Worm (Caenorhabditis elegans) whole organism, L4 larva: ENCODE measurements around the gene F10G2.2.
A peak's percentile ranks its signal among the peaks of the same experiment; 100 is the strongest.

Source experiments
- F10B5.3 ChIP-seq: sonication (generic microtip); optimal IDR thresholded peaks from 2 replicates; lab custom pipeline; 2016; ENCODE audit warnings: mild to moderate bottlenecking, missing genetic modification characterization, missing compliant biosample characterization
- F26F4.8 ChIP-seq: fragments of 200-800 bp; sonication (Bioruptor generic); conservative IDR thresholded peaks from 2 replicates; pipeline ENCODE4 v1.3.6; 2022; ENCODE audit warnings: missing genetic modification characterization, missing compliant biosample characterization
- F44E2.7 ChIP-seq: fragments of 200-800 bp; sonication (Bioruptor generic); IDR thresholded peaks from 2 replicates; pipeline ENCODE4 v2.1.2; 2022; ENCODE audit warnings: missing genetic modification characterization, missing compliant biosample characterization
- F49E8.2 ChIP-seq: sonication (generic microtip); optimal IDR thresholded peaks from 2 replicates; lab custom pipeline; 2016; ENCODE audit warnings: missing compliant biosample characterization, mild to moderate bottlenecking, missing genetic modification characterization, borderline replicate concordance
- T26A8.4 ChIP-seq: fragments of 200-800 bp; sonication (Bioruptor generic); IDR thresholded peaks from 2 replicates; pipeline ENCODE4 v1.3.6; 2022; ENCODE audit warnings: missing genetic modification characterization, missing compliant biosample characterization
- Y105C5A.15 ChIP-seq: fragments of 200-800 bp; sonication (Bioruptor generic); IDR thresholded peaks from 2 replicates; pipeline ENCODE4 v1.3.6; 2022; ENCODE audit warnings: missing genetic modification characterization, missing compliant biosample characterization
- Y5F2A.4 ChIP-seq: fragments of 200-800 bp; sonication (Bioruptor generic); optimal IDR thresholded peaks from 2 replicates; lab custom pipeline; 2018; ENCODE audit warnings: mild to moderate bottlenecking, missing genetic modification characterization, missing compliant biosample characterization
- Y75B8A.6 ChIP-seq: fragments of 200-800 bp; sonication (Bioruptor generic); IDR thresholded peaks from 2 replicates; pipeline ENCODE4 v1.3.6; 2022; ENCODE audit warnings: missing genetic modification reagents, missing genetic modification characterization, missing compliant biosample characterization
- ZK546.5 ChIP-seq, 2 experiments: sonication (generic microtip); optimal IDR thresholded peaks; 2 replicates each; lab custom pipeline; 2017; ENCODE audit warnings: missing biosample characterization in 2 of 2, missing genetic modification characterization in 2 of 2
- arid-1 ChIP-seq: fragments of 200-800 bp; sonication (Bioruptor generic); conservative IDR thresholded peaks from 2 replicates; pipeline ENCODE4 v1.3.6; 2022; ENCODE audit warnings: missing genetic modification reagents, missing genetic modification characterization, missing compliant biosample characterization
- attf-4 ChIP-seq: sonication (generic microtip); optimal IDR thresholded peaks from 3 replicates; lab custom pipeline; 2017; ENCODE audit warnings: missing biosample characterization, missing genetic modification characterization
- ceh-32 ChIP-seq: sonication (generic microtip); optimal IDR thresholded peaks from 2 replicates; lab custom pipeline; 2016; ENCODE audit warnings: mild to moderate bottlenecking, missing genetic modification characterization, missing compliant biosample characterization; ENCODE audit not compliant: poor library complexity
- cey-2 ChIP-seq: sonication (generic microtip); optimal IDR thresholded peaks from 3 replicates; lab custom pipeline; 2017; ENCODE audit warnings: missing genetic modification characterization, mild to moderate bottlenecking, missing compliant biosample characterization, antibody characterized with exemption, borderline replicate concordance; ENCODE audit not compliant: insufficient read depth
- daf-16 ChIP-seq, 3 experiments: sonication (generic microtip); optimal IDR thresholded peaks; 2 replicates each; lab custom pipeline; 2016 to 2017; ENCODE audit warnings: missing genetic modification characterization in 3 of 3, missing genetic modification reagents in 3 of 3, mild to moderate bottlenecking in 2 of 3, missing compliant biosample characterization in 2 of 3, missing biosample characterization in 1 of 3, moderate library complexity in 1 of 3
- dmd-8 ChIP-seq: fragments of 200-800 bp; sonication (Bioruptor generic); IDR thresholded peaks from 2 replicates; pipeline ENCODE4 v1.3.6; 2022; ENCODE audit warnings: missing genetic modification characterization, missing compliant biosample characterization
- dmd-9 ChIP-seq: fragments of 200-800 bp; sonication (Bioruptor generic); IDR thresholded peaks from 2 replicates; pipeline ENCODE4 v1.3.6; 2022; ENCODE audit warnings: missing genetic modification reagents, missing genetic modification characterization, missing compliant biosample characterization
- duxl-1 ChIP-seq: sonication (generic microtip); optimal IDR thresholded peaks from 2 replicates; lab custom pipeline; 2016; ENCODE audit warnings: mild to moderate bottlenecking, missing genetic modification characterization, moderate library complexity, missing compliant biosample characterization; ENCODE audit not compliant: poor library complexity
- lin-1 ChIP-seq: fragments of 200-800 bp; sonication (Bioruptor generic); IDR thresholded peaks from 2 replicates; pipeline ENCODE4 v1.3.6; 2022; ENCODE audit warnings: missing genetic modification reagents, missing genetic modification characterization, missing compliant biosample characterization
- lin-13 ChIP-seq: fragments of 150-350 bp; optimal IDR thresholded peaks from 2 replicates; lab custom pipeline; 2014; ENCODE audit warnings: missing biosample characterization, missing genetic modification reagents, missing genetic modification characterization
- mdl-1 ChIP-seq, 2 experiments: fragments of 150-350 bp in 1 of 2; sonication (generic microtip) in 1 of 2; optimal IDR thresholded peaks; 2 replicates each; lab custom pipeline; 2014 to 2017; ENCODE audit warnings: missing biosample characterization in 2 of 2, missing genetic modification characterization in 2 of 2
- mdt-29 ChIP-seq: fragments of 200-800 bp; sonication (Bioruptor generic); IDR thresholded peaks from 2 replicates; pipeline ENCODE4 v1.3.6; 2022; ENCODE audit warnings: missing genetic modification reagents, missing genetic modification characterization, missing compliant biosample characterization
- mep-1 ChIP-seq: fragments of 150-350 bp; sonication (generic microtip); optimal IDR thresholded peaks from 3 replicates; lab custom pipeline; 2014; ENCODE audit warnings: missing biosample characterization, missing genetic modification characterization
- nhr-111 ChIP-seq: fragments of 200-800 bp; sonication (Bioruptor generic); optimal IDR thresholded peaks from 2 replicates; lab custom pipeline; 2018; ENCODE audit warnings: mild to moderate bottlenecking, missing genetic modification characterization, missing compliant biosample characterization
- nhr-25 ChIP-seq: sonication (generic microtip); optimal IDR thresholded peaks from 2 replicates; lab custom pipeline; 2017; ENCODE audit warnings: missing genetic modification characterization, mild to moderate bottlenecking, missing compliant biosample characterization, antibody characterized with exemption, moderate library complexity, borderline replicate concordance; ENCODE audit not compliant: insufficient read depth
- nhr-42 ChIP-seq: fragments of 200-800 bp; sonication (Bioruptor generic); IDR thresholded peaks from 2 replicates; pipeline ENCODE4 v1.3.6; 2022; ENCODE audit warnings: missing genetic modification characterization, missing compliant biosample characterization
- nhr-6 ChIP-seq: fragments of 150-350 bp; optimal IDR thresholded peaks from 2 replicates; lab custom pipeline; 2014; ENCODE audit warnings: missing biosample characterization, missing genetic modification characterization
- nhr-76 ChIP-seq: fragments of 150-350 bp; optimal IDR thresholded peaks from 2 replicates; lab custom pipeline; 2014; ENCODE audit warnings: missing biosample characterization, missing genetic modification characterization
- nhr-77 ChIP-seq: fragments of 150-350 bp; optimal IDR thresholded peaks from 2 replicates; lab custom pipeline; 2014; ENCODE audit warnings: missing biosample characterization, missing genetic modification characterization
- pha-4 ChIP-seq, 2 experiments: fragments of 150-350 bp in 1 of 2; fragments of 200-800 bp in 1 of 2; sonication (Bioruptor generic) in 1 of 2; IDR thresholded peaks in 1 of 2; optimal IDR thresholded peaks in 1 of 2; 2 replicates each; pipeline versions ENCODE4 v1.3.6 to Lab custom; 2014 to 2022; ENCODE audit warnings: missing genetic modification characterization in 2 of 2, missing genetic modification reagents in 2 of 2, missing biosample characterization in 1 of 2, missing compliant biosample characterization in 1 of 2
- php-3 ChIP-seq: fragments of 200-800 bp; sonication (Bioruptor generic); IDR thresholded peaks from 2 replicates; pipeline ENCODE4 v1.3.6; 2022; ENCODE audit warnings: missing genetic modification reagents, missing genetic modification characterization, missing compliant biosample characterization
- pqm-1 ChIP-seq: sonication (generic microtip); optimal IDR thresholded peaks from 2 replicates; lab custom pipeline; 2017; ENCODE audit warnings: missing biosample characterization, missing genetic modification characterization
- rbr-2 ChIP-seq: sonication (generic microtip); optimal IDR thresholded peaks from 2 replicates; lab custom pipeline; 2016; ENCODE audit warnings: missing genotype, missing genetic modification characterization, missing compliant biosample characterization
- unc-62 ChIP-seq, 3 experiments: fragments of 150-350 bp in 1 of 3; sonication (generic microtip); optimal IDR thresholded peaks in 2 of 3; peaks in 1 of 3; 1 replicate in 1 of 3; 2 replicates in 2 of 3; lab custom pipeline; 2014 to 2017; ENCODE audit warnings: missing biosample characterization in 3 of 3, missing genetic modification characterization in 3 of 3, missing genetic modification reagents in 3 of 3, missing genotype in 1 of 3
- zag-1 ChIP-seq: fragments of 150-350 bp; optimal IDR thresholded peaks from 2 replicates; lab custom pipeline; 2014; ENCODE audit warnings: missing biosample characterization, missing genetic modification characterization
- zip-11 ChIP-seq: fragments of 200-800 bp; sonication (Bioruptor generic); IDR thresholded peaks from 2 replicates; pipeline ENCODE4 v1.3.6; 2022; ENCODE audit warnings: missing genetic modification characterization, missing compliant biosample characterization
- zip-2 ChIP-seq: fragments of 150-350 bp; optimal IDR thresholded peaks from 2 replicates; lab custom pipeline; 2014; ENCODE audit warnings: missing biosample characterization, missing genetic modification characterization

F10G2.2 gene

ce11 chrV:7353602-7354001, 22.6 kb downstream of the F10G2.2 start:
- peak in 1 of 2 experiments; percentile 92 for TF ChIP-seq unc-62 (GFP tag; optimal IDR thresholded peaks at IDR 0.05 in 1 of 2; lab: Kevin White, UChicago)
- no peak for TF ChIP-seq unc-62 (tag; optimal IDR thresholded peaks at IDR 0.05; lab: Kevin White, UChicago)
- TF ChIP-seq duxl-1 (tag; lab: Kevin White, UChicago) = no peak
- TF ChIP-seq zip-11 (GFP tag; lab: Robert Waterston, UW) = no peak

- TF ChIP-seq lin-1 (GFP tag; lab: Robert Waterston, UW) (no peak), zip-2 (tag; lab: Kevin White, UChicago) (no peak), nhr-76 (tag; lab: Kevin White, UChicago) (no peak), ceh-32 (no peak), attf-4 (tag; lab: Kevin White, UChicago) (no peak), nhr-77 (tag; lab: Kevin White, UChicago) (no peak), duxl-1 (tag; lab: Kevin White, UChicago) (no peak), mdl-1 (tag; optimal IDR thresholded peaks at IDR 0.05; lab: Kevin White, UChicago) (no peak), T26A8.4 (no peak)
- TF ChIP-seq, all 104 proteins: peak for 0
These were observed 24.5 kb downstream of the F10G2.2 start, which contains the start of gene tag-293 for ce11 chrV:7355464-7355863. TSS of gene tag-293 (minus strand) at chrV:7355564.

ce11 chrV:7356684-7357083, 25.7 kb downstream of the F10G2.2 start, which contains the start of gene C03G6.21:
TSS of gene C03G6.21 (minus strand) at chrV:7356784.
- no peak for TF ChIP-seq dmd-9 (GFP tag; lab: Robert Waterston, UW)
- TF ChIP-seq nhr-42 (GFP tag; lab: Robert Waterston, UW) = no peak
- no peak for TF ChIP-seq zag-1 (tag; lab: Kevin White, UChicago)
- TF ChIP-seq pha-4 (GFP tag; IDR thresholded peaks at IDR 0.05; lab: Robert Waterston, UW) = no peak
- TF ChIP-seq pha-4 (tag; optimal IDR thresholded peaks at IDR 0.05; lab: Kevin White, UChicago) = no peak
- TF ChIP-seq Y105C5A.15 (GFP tag; lab: Robert Waterston, UW) = no peak
- no peak for TF ChIP-seq F49E8.2
- TF ChIP-seq Y5F2A.4 (GFP tag; lab: Kevin White, UChicago) = no peak
- TF ChIP-seq unc-62 (GFP tag; optimal IDR thresholded peaks at IDR 0.05 in 1 of 2; lab: Kevin White, UChicago) = no peak
- TF ChIP-seq unc-62 (tag; optimal IDR thresholded peaks at IDR 0.05; lab: Kevin White, UChicago) = no peak
- TF ChIP-seq F26F4.8 (GFP tag; lab: Robert Waterston, UW) = no peak
- no peak for TF ChIP-seq mep-1 (tag; lab: Kevin White, UChicago)
- no peak for TF ChIP-seq duxl-1 (tag; lab: Kevin White, UChicago)
- TF ChIP-seq Y75B8A.6 (GFP tag; lab: Robert Waterston, UW) = no peak
- TF ChIP-seq F10B5.3 = no peak
- TF ChIP-seq nhr-77 (tag; lab: Kevin White, UChicago) = no peak
- no peak for TF ChIP-seq ceh-32

ce11 chrV:7357132-7357531, 26.2 kb downstream of the F10G2.2 start, which contains the start of gene C03G6.6:
TSS of gene C03G6.6 (plus strand) at chrV:7357432.
- TF ChIP-seq nhr-25 (tag; lab: Kevin White, UChicago) = no peak
- no peak for TF ChIP-seq Y75B8A.6 (GFP tag; lab: Robert Waterston, UW)
- no peak for TF ChIP-seq arid-1 (GFP tag; lab: Robert Waterston, UW)
- TF ChIP-seq dmd-8 = no peak

- TF ChIP-seq F44E2.7 (GFP tag; lab: Robert Waterston, UW) = no peak
- TF ChIP-seq mdt-29 = no peak
- TF ChIP-seq nhr-111 (GFP tag; lab: Kevin White, UChicago) = no peak
- TF ChIP-seq pha-4 (GFP tag; IDR thresholded peaks at IDR 0.05; lab: Robert Waterston, UW) = no peak
- no peak for TF ChIP-seq pha-4 (tag; optimal IDR thresholded peaks at IDR 0.05; lab: Kevin White, UChicago)
- TF ChIP-seq nhr-6 (tag; lab: Kevin White, UChicago) = no peak
- no peak for TF ChIP-seq lin-13
- no peak for TF ChIP-seq php-3
- TF ChIP-seq rbr-2 (tag; lab: Kevin White, UChicago) = no peak
- no peak for TF ChIP-seq ZK546.5 (tag; optimal IDR thresholded peaks at IDR 0.05; lab: Kevin White, UChicago)
- TF ChIP-seq cey-2 (tag; lab: Kevin White, UChicago) = no peak
- TF ChIP-seq pqm-1 (tag; lab: Kevin White, UChicago) = no peak
- TF ChIP-seq F10B5.3 = no peak
- TF ChIP-seq daf-16 (GFP tag; optimal IDR thresholded peaks at IDR 0.05; lab: Kevin White, UChicago) = no peak
- TF ChIP-seq daf-16 (tag; optimal IDR thresholded peaks at IDR 0.05; lab: Kevin White, UChicago) = no peak
- no peak for TF ChIP-seq Y5F2A.4 (GFP tag; lab: Kevin White, UChicago)
These were observed 30.7 kb downstream of the F10G2.2 start, which contains the start of gene cyp-35A1 for ce11 chrV:7361673-7362072. TSS of gene cyp-35A1 (minus strand) at chrV:7361773.
